Worm (Caenorhabditis elegans) whole organism, L3 larva: ENCODE measurements around the gene F13A2.5.

ENCODE experiments used
- aly-2 ChIP-seq: fragments of 150-350 bp; optimal IDR thresholded peaks from 2 replicates; lab custom pipeline; 2014; ENCODE audit warnings: missing biosample characterization, missing genetic modification characterization
- ama-1 ChIP-seq: fragments of 150-350 bp; optimal IDR thresholded peaks from 2 replicates; lab custom pipeline; 2018
- ceh-82 ChIP-seq: fragments of 150-350 bp; optimal IDR thresholded peaks from 2 replicates; lab custom pipeline; 2014; ENCODE audit warnings: missing biosample characterization, missing genetic modification characterization
- fos-1 ChIP-seq: fragments of 150-350 bp; optimal IDR thresholded peaks from 2 replicates; lab custom pipeline; 2014; ENCODE audit warnings: missing biosample characterization, missing genetic modification characterization
- nhr-11 ChIP-seq: fragments of 150-350 bp; optimal IDR thresholded peaks from 2 replicates; lab custom pipeline; 2014; ENCODE audit warnings: missing biosample characterization, missing genetic modification characterization
- nhr-237 ChIP-seq: fragments of 150-350 bp; optimal IDR thresholded peaks from 2 replicates; lab custom pipeline; 2014; ENCODE audit warnings: missing biosample characterization, missing genetic modification characterization
- nhr-43 ChIP-seq: sonication (generic microtip); optimal IDR thresholded peaks from 2 replicates; lab custom pipeline; 2016; ENCODE audit warnings: mild to moderate bottlenecking, missing genetic modification characterization, missing compliant biosample characterization; ENCODE audit not compliant: poor library complexity, severe bottlenecking
- nhr-76 ChIP-seq: fragments of 150-350 bp; sonication (generic microtip); optimal IDR thresholded peaks from 5 replicates; lab custom pipeline; 2014; ENCODE audit warnings: missing biosample characterization, missing genetic modification characterization
- pqm-1 ChIP-seq: fragments of 150-350 bp; optimal IDR thresholded peaks from 2 replicates; lab custom pipeline; 2017; ENCODE audit warnings: missing biosample characterization, missing genetic modification characterization, inconsistent platforms
- skn-1 ChIP-seq: fragments of 150-350 bp; optimal IDR thresholded peaks from 2 replicates; lab custom pipeline; 2014; ENCODE audit warnings: missing biosample characterization, missing genetic modification characterization
- snpc-4 ChIP-seq: fragments of 150-350 bp; optimal IDR thresholded peaks from 2 replicates; lab custom pipeline; 2014; ENCODE audit warnings: missing biosample characterization, missing genetic modification characterization
- unc-39 ChIP-seq: sonication (generic microtip); optimal IDR thresholded peaks from 4 replicates; lab custom pipeline; 2017; ENCODE audit warnings: missing biosample characterization, missing genetic modification characterization
- ztf-4 ChIP-seq: fragments of 150-350 bp; optimal IDR thresholded peaks from 2 replicates; lab custom pipeline; 2014; ENCODE audit warnings: missing biosample characterization, missing genetic modification characterization

ce11 chrV:4386173-4386572, 15.6 kb downstream of the F13A2.5 start, which contains the start of gene F13A2.10:
- TF ChIP-seq ztf-4 (tag; lab: Kevin White, UChicago) (no peak), fos-1 (tag; lab: Kevin White, UChicago) (no peak), ama-1 (lab: Kevin White, UChicago) (no peak), aly-2 (tag; lab: Kevin White, UChicago) (no peak), nhr-237 (tag; lab: Kevin White, UChicago) (no peak), snpc-4 (tag; lab: Kevin White, UChicago) (no peak), skn-1 (tag; lab: Kevin White, UChicago) (no peak), ceh-82 (tag; lab: Kevin White, UChicago) (no peak), nhr-43 (tag; lab: Kevin White, UChicago) (no peak), nhr-76 (no peak), pqm-1 (tag; lab: Kevin White, UChicago) (no peak), unc-39 (tag; lab: Kevin White, UChicago) (no peak), nhr-11 (tag; lab: Kevin White, UChicago) (no peak)
